Worm (Caenorhabditis elegans): ENCODE data around the gene msp-33.

ce11 chrII:4905883-4906282, 13.4 kb upstream of the msp-33 start:
- TF ChIP-seq B0310.2 (tag; optimal IDR thresholded peaks at IDR 0.05) (no peak), scrt-1 (GFP tag; IDR thresholded peaks at IDR 0.05) (no peak), ama-1 (optimal IDR thresholded peaks at IDR 0.05) (no peak), tbx-11 (GFP tag; IDR thresholded peaks at IDR 0.05) (no peak), ceh-13 (GFP tag; optimal IDR thresholded peaks at IDR 0.05) (no peak), hnd-1 (tag; optimal IDR thresholded peaks at IDR 0.05) (no peak)

All from whole organism, early embryonic.